Worm (Caenorhabditis elegans) whole organism, young adult: ENCODE results near the gene rme-4.

Source experiments
- B0261.1 ChIP-seq: sonication (generic microtip); optimal IDR thresholded peaks from 2 replicates; lab custom pipeline; 2016; ENCODE audit warnings: mild to moderate bottlenecking, missing genetic modification characterization, moderate library complexity, missing compliant biosample characterization
- F37B4.10 ChIP-seq: fragments of 200-800 bp; sonication (Bioruptor generic); IDR thresholded peaks from 2 replicates; pipeline ENCODE4 v1.3.6; 2022; ENCODE audit warnings: missing genetic modification characterization, missing compliant biosample characterization
- K12H6.12 ChIP-seq: fragments of 200-800 bp; sonication (Bioruptor generic); optimal IDR thresholded peaks from 2 replicates; lab custom pipeline; 2018; ENCODE audit warnings: mild to moderate bottlenecking, missing genetic modification characterization, missing compliant biosample characterization
- akir-1 ChIP-seq: fragments of 200-800 bp; sonication (Bioruptor generic); optimal IDR thresholded peaks from 2 replicates; lab custom pipeline; 2018; ENCODE audit warnings: mild to moderate bottlenecking, missing genetic modification characterization, moderate library complexity, missing compliant biosample characterization
- athp-1 ChIP-seq: sonication (generic microtip); optimal IDR thresholded peaks from 2 replicates; lab custom pipeline; 2017; ENCODE audit warnings: mild to moderate bottlenecking, missing genetic modification characterization, missing compliant biosample characterization
- egl-18 ChIP-seq: fragments of 200-800 bp; sonication (Bioruptor generic); IDR thresholded peaks from 2 replicates; pipeline ENCODE4 v1.3.6; 2022; ENCODE audit warnings: missing genetic modification reagents, missing genetic modification characterization, missing compliant biosample characterization
- hlh-26 ChIP-seq: fragments of 200-800 bp; sonication (Bioruptor generic); conservative IDR thresholded peaks from 2 replicates; pipeline ENCODE4 v1.3.6; 2022; ENCODE audit warnings: missing genetic modification reagents, missing genetic modification characterization, missing compliant biosample characterization
- lin-35 ChIP-seq, 3 experiments: fragments of 150-350 bp in 2 of 3; sonication (generic microtip) in 1 of 3; optimal IDR thresholded peaks; 2 replicates each; lab custom pipeline; 2014 to 2018; ENCODE audit warnings: missing biosample characterization in 3 of 3, missing genetic modification characterization in 3 of 3, missing genetic modification reagents in 3 of 3
- lin-40 ChIP-seq: sonication (generic microtip); optimal IDR thresholded peaks from 2 replicates; lab custom pipeline; 2016; ENCODE audit warnings: missing genetic modification characterization, mild to moderate bottlenecking, missing compliant biosample characterization, missing genotype, missing genetic modification reagents
- unc-130 ChIP-seq: sonication (generic microtip); optimal IDR thresholded peaks from 2 replicates; lab custom pipeline; 2016; ENCODE audit warnings: missing genetic modification reagents, missing genetic modification characterization, missing compliant biosample characterization

ce11 chrX:10406850-10407249 is 27.2 kb upstream of the rme-4 start, which contains the start of gene ZC504.1:
- TF ChIP-seq lin-40 (tag; lab: Kevin White, UChicago) (no peak), akir-1 (GFP tag; lab: Kevin White, UChicago) (no peak), lin-35 (GFP tag; optimal IDR thresholded peaks at IDR 0.05; lab: Kevin White, UChicago) (no peak), egl-18 (GFP tag; lab: Robert Waterston, UW) (no peak), B0261.1 (tag; lab: Kevin White, UChicago) (no peak), athp-1 (no peak), hlh-26 (GFP tag; lab: Robert Waterston, UW) (no peak), K12H6.12 (tag; lab: Kevin White, UChicago) (no peak), F37B4.10 (GFP tag; lab: Robert Waterston, UW) (no peak), unc-130 (GFP tag; lab: Kevin White, UChicago) (no peak)
